Worm (Caenorhabditis elegans) whole organism, L4 larva: Measurements from ENCODE around the gene C08E3.1.

Source experiments
- R02D3.7 ChIP-seq: fragments of 150-350 bp; sonication (generic microtip); optimal IDR thresholded peaks from 3 replicates; lab custom pipeline; 2014; ENCODE audit warnings: missing biosample characterization, missing genetic modification characterization
- arid-1 ChIP-seq: fragments of 200-800 bp; sonication (Bioruptor generic); conservative IDR thresholded peaks from 2 replicates; pipeline ENCODE4 v1.3.6; 2022; ENCODE audit warnings: missing genetic modification reagents, missing genetic modification characterization, missing compliant biosample characterization
- attf-4 ChIP-seq: sonication (generic microtip); optimal IDR thresholded peaks from 3 replicates; lab custom pipeline; 2017; ENCODE audit warnings: missing biosample characterization, missing genetic modification characterization
- ceh-82 ChIP-seq: sonication (generic microtip); optimal IDR thresholded peaks from 2 replicates; lab custom pipeline; 2017; ENCODE audit warnings: missing biosample characterization, missing genetic modification characterization
- dmd-8 ChIP-seq: fragments of 200-800 bp; sonication (Bioruptor generic); IDR thresholded peaks from 2 replicates; pipeline ENCODE4 v1.3.6; 2022; ENCODE audit warnings: missing genetic modification characterization, missing compliant biosample characterization
- fkh-10 ChIP-seq: fragments of 150-350 bp; optimal IDR thresholded peaks from 2 replicates; lab custom pipeline; 2014; ENCODE audit warnings: missing biosample characterization, missing genetic modification reagents, missing genetic modification characterization
- fos-1 ChIP-seq: fragments of 150-350 bp; optimal IDR thresholded peaks from 2 replicates; lab custom pipeline; 2014; ENCODE audit warnings: missing biosample characterization, missing genetic modification characterization
- hlh-30 ChIP-seq: sonication (generic microtip); optimal IDR thresholded peaks from 2 replicates; lab custom pipeline; 2017; ENCODE audit warnings: antibody characterized with exemption, mild to moderate bottlenecking, missing genetic modification characterization, missing compliant biosample characterization; ENCODE audit not compliant: insufficient read depth
- lin-13 ChIP-seq: fragments of 150-350 bp; optimal IDR thresholded peaks from 2 replicates; lab custom pipeline; 2014; ENCODE audit warnings: missing biosample characterization, missing genetic modification reagents, missing genetic modification characterization
- lin-39 ChIP-seq: fragments of 150-350 bp; optimal IDR thresholded peaks from 2 replicates; lab custom pipeline; 2014; ENCODE audit warnings: missing biosample characterization, missing genetic modification reagents, missing genetic modification characterization
- nhr-25 ChIP-seq: sonication (generic microtip); optimal IDR thresholded peaks from 2 replicates; lab custom pipeline; 2017; ENCODE audit warnings: missing genetic modification characterization, mild to moderate bottlenecking, missing compliant biosample characterization, antibody characterized with exemption, moderate library complexity, borderline replicate concordance; ENCODE audit not compliant: insufficient read depth
- nhr-28 ChIP-seq: fragments of 150-350 bp; optimal IDR thresholded peaks from 2 replicates; lab custom pipeline; 2014; ENCODE audit warnings: missing biosample characterization, missing genetic modification characterization
- snpc-4 ChIP-seq: fragments of 150-350 bp; optimal IDR thresholded peaks from 2 replicates; lab custom pipeline; 2014; ENCODE audit warnings: missing biosample characterization, missing genetic modification characterization
- unc-62 ChIP-seq, 3 experiments: fragments of 150-350 bp in 1 of 3; sonication (generic microtip); optimal IDR thresholded peaks in 2 of 3; peaks in 1 of 3; 1 replicate in 1 of 3; 2 replicates in 2 of 3; lab custom pipeline; 2014 to 2017; ENCODE audit warnings: missing biosample characterization in 3 of 3, missing genetic modification characterization in 3 of 3, missing genetic modification reagents in 3 of 3, missing genotype in 1 of 3

ce11 chrII:1663516-1663915 is 29.9 kb downstream of the C08E3.1 start, which contains the start of gene duxl-1:
- TF ChIP-seq nhr-25 (no peak), unc-62 (GFP tag; optimal IDR thresholded peaks at IDR 0.05 in 1 of 2; lab: Kevin White, UChicago) (peak in 1 of 2 experiments; percentile 81), unc-62 (tag; optimal IDR thresholded peaks at IDR 0.05; lab: Kevin White, UChicago) (no peak), arid-1 (GFP tag; lab: Robert Waterston, UW) (no peak), nhr-28 (tag; lab: Kevin White, UChicago) (peak; percentile 36), snpc-4 (tag; lab: Kevin White, UChicago) (no peak), ceh-82 (tag; lab: Kevin White, UChicago) (no peak), lin-39 (no peak), attf-4 (tag; lab: Kevin White, UChicago) (no peak), hlh-30 (tag; lab: Kevin White, UChicago) (no peak), fkh-10 (no peak), dmd-8 (no peak), R02D3.7 (tag; lab: Kevin White, UChicago) (no peak), lin-13 (no peak), fos-1 (no peak)
